Fruit fly (Drosophila melanogaster) whole organism, wandering third instar larva: ENCODE measurements around the gene fz3.

ENCODE experiments used
- Abd-B ChIP-seq: fragments of >200 bp; optimal IDR thresholded peaks from 2 replicates; lab custom pipeline; 2017; ENCODE audit warnings: missing biosample characterization, missing genetic modification characterization
- HLH106 ChIP-seq: fragments of 200-800 bp; optimal IDR thresholded peaks from 3 replicates; lab custom pipeline; 2019; ENCODE audit warnings: missing biosample characterization, mild to moderate bottlenecking, missing genetic modification characterization, moderate library complexity
- Sp1 ChIP-seq: fragments of 200-800 bp; sonication (Bioruptor generic); optimal IDR thresholded peaks from 3 replicates; lab custom pipeline; 2019; ENCODE audit warnings: missing biosample characterization, mild to moderate bottlenecking, missing genetic modification characterization, moderate library complexity
- br ChIP-seq: fragments of 200-800 bp; sonication (Bioruptor generic); optimal IDR thresholded peaks from 2 replicates; lab custom pipeline; 2016; ENCODE audit warnings: missing biosample characterization, missing genetic modification characterization
- ey ChIP-seq: fragments of 200-800 bp; sonication (Bioruptor generic); optimal IDR thresholded peaks from 2 replicates; lab custom pipeline; 2016; ENCODE audit warnings: missing biosample characterization, missing genetic modification characterization
- h ChIP-seq: fragments of 200-800 bp; sonication (Bioruptor generic); optimal IDR thresholded peaks from 3 replicates; lab custom pipeline; 2016; ENCODE audit warnings: missing biosample characterization, mild to moderate bottlenecking, missing genetic modification characterization
- psq ChIP-seq: fragments of 200-800 bp; sonication (Bioruptor generic); optimal IDR thresholded peaks from 3 replicates; lab custom pipeline; 2017; ENCODE audit warnings: missing biosample characterization, mild to moderate bottlenecking, missing genetic modification characterization, moderate library complexity
- rgr ChIP-seq: fragments of 200-800 bp; sonication (Bioruptor generic); optimal IDR thresholded peaks from 3 replicates; lab custom pipeline; 2016; ENCODE audit warnings: missing biosample characterization, mild to moderate bottlenecking, missing genetic modification characterization
- sv ChIP-seq: fragments of 200-800 bp; sonication (Bioruptor generic); optimal IDR thresholded peaks from 3 replicates; lab custom pipeline; 2016; ENCODE audit warnings: missing biosample characterization, missing genetic modification characterization

DNA sequence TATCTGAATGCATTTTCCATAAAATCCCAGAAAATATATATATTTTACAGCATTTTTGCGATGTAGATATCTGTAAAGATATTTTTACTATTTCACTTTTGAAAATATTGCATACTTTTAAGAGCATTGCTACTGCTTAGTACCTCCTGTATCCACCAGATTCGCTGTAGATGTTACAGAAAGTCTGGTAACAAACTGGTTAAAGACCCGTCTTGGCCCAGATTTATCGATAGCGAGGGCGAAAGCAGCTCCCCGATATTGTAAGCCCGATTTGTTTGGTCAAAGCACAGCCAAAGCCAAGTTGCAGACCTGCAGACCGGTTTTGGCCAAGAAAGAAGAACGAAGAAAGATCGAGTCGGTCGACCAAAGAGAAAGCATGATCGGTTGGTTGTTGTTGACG is 14.7 kb downstream of the fz3 start, which contains the start of gene tw:
- TF ChIP-seq h (GFP tag; lab: Kevin White, UChicago) = no peak
- no peak for TF ChIP-seq rgr
- TF ChIP-seq psq (GFP tag; lab: Kevin White, UChicago) = peak; percentile 28
- TF ChIP-seq sv (GFP tag; lab: Kevin White, UChicago) = no peak
- no peak for TF ChIP-seq Abd-B
- no peak for TF ChIP-seq HLH106 (tag; lab: Kevin White, UChicago)
- no peak for TF ChIP-seq Sp1
- no peak for TF ChIP-seq br
- TF ChIP-seq ey = no peak
